Fruit fly (Drosophila melanogaster): ENCODE measurements around the gene Meics.

DNA sequence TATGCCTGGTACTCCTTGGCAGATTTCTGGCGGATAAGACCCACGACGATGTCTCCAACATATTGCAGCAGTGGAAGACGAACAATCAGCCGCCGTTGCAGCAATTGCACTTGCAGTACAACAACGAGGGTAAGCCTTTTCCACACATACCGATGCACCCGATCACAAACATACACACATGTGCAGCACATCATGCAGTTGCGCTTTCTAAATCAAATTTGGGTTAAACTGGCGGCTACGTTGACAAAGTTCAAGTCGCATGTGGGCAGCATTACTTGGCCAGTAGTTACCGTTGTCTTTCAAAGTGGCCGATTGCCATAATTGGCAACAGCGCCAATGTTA is 971 bp upstream of the Meics start:
- TF ChIP-seq HHEX (GFP tag; optimal IDR thresholded peaks at IDR 0.05) (no peak), lab (GFP tag; optimal IDR thresholded peaks at IDR 0.05) (no peak), tll (GFP tag; optimal IDR thresholded peaks at IDR 0.05) (no peak), CoRest (tag; optimal IDR thresholded peaks at IDR 0.05) (no peak), sug (tag; optimal IDR thresholded peaks at IDR 0.05) (no peak)

Data from whole organism, embryonic.